ENCODE assay signal across 4 fruit fly cellular contexts in genomic region chrX:19399570-19400191, dm6.
A peak's percentile ranks its signal among the peaks of the same experiment; 100 is the strongest.
TF ChIP-seq lines count a peak whose summit lies in the region.

No protein-coding gene starts in this region.

- TF ChIP-seq CTCF in whole organism, embryonic (GFP tag; optimal IDR thresholded peaks at IDR 0.05; lab: Kevin White, UChicago), result no peak

TF ChIP-seq in whole organism, adult, 20 proteins besides CTCF, POLR2A, EP300 and RAD21:
- TF ChIP-seq cnc (optimal IDR thresholded peaks at IDR 0.05; lab: Kevin White, UChicago) (no peak), CG12768 (GFP tag; optimal IDR thresholded peaks at IDR 0.05; lab: Kevin White, UChicago) (peak; percentile 41), Mnt (GFP tag; optimal IDR thresholded peaks at IDR 0.05; lab: Kevin White, UChicago) (peak; percentile 36), pad (GFP tag; optimal IDR thresholded peaks at IDR 0.05; lab: Kevin White, UChicago) (no peak)

TF ChIP-seq in whole organism, embryonic, 481 proteins besides CTCF, POLR2A, EP300 and RAD21 (continues in another document):
- no peak for TF ChIP-seq Meics (GFP tag; optimal IDR thresholded peaks at IDR 0.05; lab: Kevin White, UChicago)
- TF ChIP-seq oc (tag; optimal IDR thresholded peaks at IDR 0.05; lab: Kevin White, UChicago), result no peak
- no peak for TF ChIP-seq CG31365 (tag; optimal IDR thresholded peaks at IDR 0.05; lab: Kevin White, UChicago)
- TF ChIP-seq CG3995 (GFP tag; optimal IDR thresholded peaks at IDR 0.05; lab: Kevin White, UChicago), result no peak
- TF ChIP-seq sug (tag; optimal IDR thresholded peaks at IDR 0.05; lab: Kevin White, UChicago), result peak; percentile 37
- no peak for TF ChIP-seq Sry-δ (GFP tag; optimal IDR thresholded peaks at IDR 0.05; lab: Kevin White, UChicago)
- no peak for TF ChIP-seq Xbp1 (GFP tag; optimal IDR thresholded peaks at IDR 0.05; lab: Kevin White, UChicago)
- TF ChIP-seq NK7.1 (GFP tag; optimal IDR thresholded peaks at IDR 0.05; lab: Kevin White, UChicago), result no peak
- 0 out of 4 replicates have a peak, but pooled peaks have one; percentile 6 for TF ChIP-seq chinmo (GFP tag; IDR thresholded peaks at IDR 0.05; lab: Robert Waterston, UW; ENCODE audit: partially characterized antibody)
- no peak for TF ChIP-seq CG32767 (GFP tag; IDR thresholded peaks at IDR 0.05; lab: Robert Waterston, UW)
- no peak for TF ChIP-seq Fer2 (tag; optimal IDR thresholded peaks at IDR 0.05; lab: Kevin White, UChicago)
- no peak for TF ChIP-seq Antp (GFP tag; optimal IDR thresholded peaks at IDR 0.05; lab: Kevin White, UChicago)
- TF ChIP-seq Myb (GFP tag; optimal IDR thresholded peaks at IDR 0.05; lab: Kevin White, UChicago), result no peak
- TF ChIP-seq CG31441 (GFP tag; IDR thresholded peaks at IDR 0.05; lab: Robert Waterston, UW), result no peak
- TF ChIP-seq CG34376 (GFP tag; optimal IDR thresholded peaks at IDR 0.05; lab: Kevin White, UChicago), result peak; percentile 49
- no peak for TF ChIP-seq Lim3 (GFP tag; IDR thresholded peaks at IDR 0.05; lab: Robert Waterston, UW)
- peak in 1 of 2 experiments; percentile 97 for TF ChIP-seq Hr78 (GFP tag; optimal IDR thresholded peaks at IDR 0.05; lab: Kevin White, UChicago)
- no peak for TF ChIP-seq dm (GFP tag; optimal IDR thresholded peaks at IDR 0.05; lab: Kevin White, UChicago)
- TF ChIP-seq CG3281 (GFP tag; optimal IDR thresholded peaks at IDR 0.05; lab: Kevin White, UChicago), result no peak
- TF ChIP-seq CG14860 (GFP tag; IDR thresholded peaks at IDR 0.05; lab: Robert Waterston, UW; ENCODE audit: partially characterized antibody), result no peak
- no peak for TF ChIP-seq CG8290 (GFP tag; optimal IDR thresholded peaks at IDR 0.05; lab: Kevin White, UChicago)
- TF ChIP-seq CG8290 (tag; optimal IDR thresholded peaks at IDR 0.05; lab: Kevin White, UChicago), result peak in 1 of 2 experiments; percentile 27
- TF ChIP-seq CG18599 (GFP tag; optimal IDR thresholded peaks at IDR 0.05; lab: Kevin White, UChicago), result peak; percentile 16
- no peak for TF ChIP-seq HmgZ (tag; optimal IDR thresholded peaks at IDR 0.05; lab: Kevin White, UChicago)
- no peak for TF ChIP-seq Max (GFP tag; optimal IDR thresholded peaks at IDR 0.05; lab: Kevin White, UChicago)
- TF ChIP-seq esg (GFP tag; conservative IDR thresholded peaks at IDR 0.05; lab: Robert Waterston, UW), result no peak
- no peak for TF ChIP-seq CG13775 (GFP tag; optimal IDR thresholded peaks at IDR 0.05; lab: Kevin White, UChicago)
- TF ChIP-seq dysf (GFP tag; IDR thresholded peaks at IDR 0.05; lab: Robert Waterston, UW), result no peak
- TF ChIP-seq Drgx (GFP tag; IDR thresholded peaks at IDR 0.05; lab: Robert Waterston, UW), result no peak
- TF ChIP-seq D19B (GFP tag; optimal IDR thresholded peaks at IDR 0.05; lab: Kevin White, UChicago), result no peak

TF ChIP-seq in whole organism, prepupa, 60 proteins besides CTCF, POLR2A, EP300 and RAD21:
- no peak for TF ChIP-seq Ets96B (tag; optimal IDR thresholded peaks at IDR 0.05; lab: Kevin White, UChicago)
- no peak for TF ChIP-seq Eip75B (GFP tag; optimal IDR thresholded peaks at IDR 0.05; lab: Kevin White, UChicago)
- no peak for TF ChIP-seq Sox15 (GFP tag; optimal IDR thresholded peaks at IDR 0.05; lab: Kevin White, UChicago)
- peak; percentile 92 for TF ChIP-seq svp (GFP tag; lab: Kevin White, UChicago)

TF ChIP-seq in whole organism, wandering third instar larva, 38 proteins besides CTCF, POLR2A, EP300 and RAD21:
- TF ChIP-seq Rel (GFP tag; optimal IDR thresholded peaks at IDR 0.05; lab: Kevin White, UChicago) (no peak), Rel (tag; optimal IDR thresholded peaks at IDR 0.05; lab: Kevin White, UChicago) (peak; percentile 91), CG9705 (GFP tag; optimal IDR thresholded peaks at IDR 0.05; lab: Kevin White, UChicago) (no peak)
